Fruit fly (Drosophila melanogaster) whole organism, wandering third instar larva: ENCODE data around the gene CG13876.
A peak's percentile ranks its signal among the peaks of the same experiment; 100 is the strongest.

ENCODE experiments used
- CG32264 ChIP-seq: fragments of 200-800 bp; sonication (Bioruptor generic); optimal IDR thresholded peaks from 2 replicates; lab custom pipeline; 2016; ENCODE audit warnings: missing biosample characterization, missing genetic modification characterization
- CG9705 ChIP-seq: fragments of 200-800 bp; sonication (Bioruptor generic); optimal IDR thresholded peaks from 2 replicates; lab custom pipeline; 2018; ENCODE audit warnings: missing biosample characterization, mild to moderate bottlenecking, missing genetic modification characterization
- Dif ChIP-seq: fragments of 200-275, 200-300 bp; sonication (Bioruptor generic); optimal IDR thresholded peaks from 2 replicates; lab custom pipeline; 2018; ENCODE audit warnings: missing biosample characterization, missing genetic modification characterization; ENCODE audit not compliant: partially characterized antibody
- GATAd ChIP-seq: sonication (Bioruptor generic); optimal IDR thresholded peaks from 2 replicates; lab custom pipeline; 2016; ENCODE audit warnings: missing biosample characterization, missing genetic modification characterization
- Hnf4 ChIP-seq: fragments of 200-800 bp; sonication (Bioruptor generic); optimal IDR thresholded peaks from 2 replicates; lab custom pipeline; 2016; ENCODE audit warnings: missing biosample characterization, mild to moderate bottlenecking, missing genetic modification characterization
- Hr78 ChIP-seq: fragments of >200 bp; optimal IDR thresholded peaks from 2 replicates; lab custom pipeline; 2017; ENCODE audit warnings: missing biosample characterization, missing genetic modification characterization
- Hr83 ChIP-seq: fragments of 200-300 bp; sonication (Bioruptor generic); optimal IDR thresholded peaks from 2 replicates; lab custom pipeline; 2016; ENCODE audit warnings: missing biosample characterization, mild to moderate bottlenecking, missing genetic modification characterization, moderate library complexity; ENCODE audit not compliant: poor library complexity, severe bottlenecking
- Jra ChIP-seq: sonication (Bioruptor generic); optimal IDR thresholded peaks from 2 replicates; lab custom pipeline; 2016; ENCODE audit warnings: missing biosample characterization, missing genetic modification characterization
- Mio ChIP-seq: sonication (Bioruptor generic); optimal IDR thresholded peaks from 2 replicates; lab custom pipeline; 2016; ENCODE audit warnings: missing biosample characterization, missing genetic modification characterization
- Myc ChIP-seq: fragments of >200 bp; optimal IDR thresholded peaks from 2 replicates; lab custom pipeline; 2017
- N ChIP-seq: fragments of >200 bp; optimal IDR thresholded peaks from 2 replicates; lab custom pipeline; 2018; ENCODE audit warnings: missing biosample characterization, missing external identifiers, missing genetic modification characterization
- OdsH ChIP-seq: fragments of 200-800 bp; sonication (Bioruptor generic); optimal IDR thresholded peaks from 2 replicates; lab custom pipeline; 2016; ENCODE audit warnings: missing biosample characterization, mild to moderate bottlenecking, missing genetic modification characterization
- Rel ChIP-seq, 2 experiments: fragments of 200-800 bp; sonication (Bioruptor generic) in 1 of 2; optimal IDR thresholded peaks; 2 replicates in 1 of 2; 3 replicates in 1 of 2; lab custom pipeline; 2016 to 2019; ENCODE audit warnings: mild to moderate bottlenecking in 2 of 2, missing biosample characterization in 2 of 2, missing genetic modification characterization in 2 of 2, moderate library complexity in 1 of 2
- Sp1 ChIP-seq: fragments of 200-800 bp; sonication (Bioruptor generic); optimal IDR thresholded peaks from 3 replicates; lab custom pipeline; 2019; ENCODE audit warnings: missing biosample characterization, mild to moderate bottlenecking, missing genetic modification characterization, moderate library complexity
- Vsx2 ChIP-seq: fragments of 200-300, 225-300 bp; sonication (Bioruptor generic); optimal IDR thresholded peaks from 2 replicates; lab custom pipeline; 2018; ENCODE audit warnings: missing biosample characterization, missing genetic modification characterization; ENCODE audit not compliant: partially characterized antibody
- brk ChIP-seq: fragments of 200-800 bp; sonication (Bioruptor generic); optimal IDR thresholded peaks from 2 replicates; lab custom pipeline; 2016; ENCODE audit warnings: missing biosample characterization, mild to moderate bottlenecking, missing genetic modification characterization
- dmrt93B ChIP-seq: fragments of 200-800 bp; sonication (Bioruptor generic); optimal IDR thresholded peaks from 2 replicates; lab custom pipeline; 2018; ENCODE audit warnings: missing biosample characterization, mild to moderate bottlenecking, missing genetic modification characterization
- ey ChIP-seq: fragments of 200-800 bp; sonication (Bioruptor generic); optimal IDR thresholded peaks from 2 replicates; lab custom pipeline; 2016; ENCODE audit warnings: missing biosample characterization, missing genetic modification characterization
- foxo ChIP-seq, 2 experiments: fragments of 200-800 bp; sonication (Bioruptor generic); optimal IDR thresholded peaks; 2 replicates in 1 of 2; 3 replicates in 1 of 2; lab custom pipeline; 2016 to 2017; ENCODE audit warnings: missing biosample characterization in 2 of 2, missing genetic modification characterization in 2 of 2
- fru ChIP-seq: fragments of 200-800 bp; sonication (Bioruptor generic); optimal IDR thresholded peaks from 3 replicates; lab custom pipeline; 2016; ENCODE audit warnings: missing biosample characterization, mild to moderate bottlenecking, missing genetic modification characterization
- h ChIP-seq: fragments of 200-800 bp; sonication (Bioruptor generic); optimal IDR thresholded peaks from 3 replicates; lab custom pipeline; 2016; ENCODE audit warnings: missing biosample characterization, mild to moderate bottlenecking, missing genetic modification characterization
- jim ChIP-seq: fragments of 175-275, 200-325 bp; sonication (Bioruptor generic); optimal IDR thresholded peaks from 2 replicates; lab custom pipeline; 2016; ENCODE audit warnings: missing biosample characterization, mild to moderate bottlenecking, missing genetic modification characterization
- lola ChIP-seq: fragments of >200 bp; optimal IDR thresholded peaks from 2 replicates; lab custom pipeline; 2017; ENCODE audit warnings: missing biosample characterization, missing genetic modification characterization
- pan ChIP-seq: fragments of >200 bp; optimal IDR thresholded peaks from 2 replicates; lab custom pipeline; 2017
- psq ChIP-seq: fragments of 200-800 bp; sonication (Bioruptor generic); optimal IDR thresholded peaks from 3 replicates; lab custom pipeline; 2017; ENCODE audit warnings: missing biosample characterization, mild to moderate bottlenecking, missing genetic modification characterization, moderate library complexity
- sv ChIP-seq: fragments of 200-800 bp; sonication (Bioruptor generic); optimal IDR thresholded peaks from 3 replicates; lab custom pipeline; 2016; ENCODE audit warnings: missing biosample characterization, missing genetic modification characterization
- tai ChIP-seq: sonication (Bioruptor generic); optimal IDR thresholded peaks from 2 replicates; lab custom pipeline; 2016; ENCODE audit warnings: missing biosample characterization, missing genetic modification characterization

Gene CG13876

dm6 chr3L:246644-247199 is 40.8 kb downstream of the CG13876 start:
- TF ChIP-seq ey (GFP tag; lab: Kevin White, UChicago) (peak; percentile 11), foxo (GFP tag; optimal IDR thresholded peaks at IDR 0.05; lab: Kevin White, UChicago) (no peak), Vsx2 (GFP tag; lab: Kevin White, UChicago) (peak; percentile 63), psq (GFP tag; lab: Kevin White, UChicago) (peak; percentile 12), brk (no peak), OdsH (GFP tag; lab: Kevin White, UChicago) (peak; percentile 27), Rel (GFP tag; optimal IDR thresholded peaks at IDR 0.05; lab: Kevin White, UChicago) (no peak), Rel (tag; optimal IDR thresholded peaks at IDR 0.05; lab: Kevin White, UChicago) (no peak), Dif (peak; percentile 68), Mio (GFP tag; lab: Kevin White, UChicago) (no peak), h (GFP tag; lab: Kevin White, UChicago) (no peak), Hnf4 (GFP tag; lab: Kevin White, UChicago) (peak; percentile 39), CG32264 (peak; percentile 9), CG9705 (GFP tag; lab: Kevin White, UChicago) (peak; percentile 30), Hr83 (GFP tag; lab: Kevin White, UChicago) (peak; percentile 57), tai (GFP tag; lab: Kevin White, UChicago) (peak; percentile 42), Myc (lab: Kevin White, UChicago) (no peak), sv (GFP tag; lab: Kevin White, UChicago) (peak; percentile 20)
- TF ChIP-seq, all 38 proteins: peak for 11

DNA sequence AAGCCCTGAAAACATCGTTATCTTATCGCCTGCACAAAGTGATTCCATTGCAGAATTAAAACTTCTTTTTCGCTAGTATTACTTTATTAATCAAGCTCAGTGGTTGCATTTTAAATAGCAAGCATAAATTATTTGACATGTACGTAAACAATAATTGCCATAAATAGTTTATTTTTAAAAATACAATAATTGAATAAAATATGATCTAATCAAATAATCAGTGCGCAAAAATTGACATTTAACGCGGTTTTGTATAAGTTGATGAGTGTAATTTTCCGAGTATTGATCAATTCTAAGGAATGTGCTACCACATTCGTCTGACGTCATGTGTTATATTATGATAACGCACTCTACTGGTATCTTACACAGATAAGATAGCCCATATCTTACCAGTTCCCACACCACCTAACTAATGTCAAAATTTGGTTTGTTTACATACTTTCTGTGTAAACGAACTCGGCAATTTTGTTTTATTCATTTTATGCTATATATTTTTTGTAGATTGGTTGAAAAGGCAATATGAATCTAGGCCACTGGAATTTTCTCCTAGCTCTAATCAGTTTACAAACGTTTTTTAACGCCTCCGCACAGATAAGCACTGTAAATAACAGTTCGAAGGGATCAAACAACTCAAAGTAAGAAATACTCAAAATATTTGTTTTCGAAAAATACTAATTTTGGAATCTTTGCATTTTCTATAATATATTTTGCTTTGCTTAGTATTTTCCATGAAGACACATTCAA is 41.7 kb downstream of the CG13876 start, which contains the start of gene mthl14:
TSS of gene mthl14 (plus strand) at position 10 of the 744 bp plus-strand sequence.
- TF ChIP-seq jim (GFP tag; lab: Kevin White, UChicago), result no peak
- no peak for TF ChIP-seq Hr78 (GFP tag; lab: Kevin White, UChicago)
- TF ChIP-seq OdsH (GFP tag; lab: Kevin White, UChicago), result no peak
- no peak for TF ChIP-seq Rel (GFP tag; optimal IDR thresholded peaks at IDR 0.05; lab: Kevin White, UChicago)
- TF ChIP-seq Rel (tag; optimal IDR thresholded peaks at IDR 0.05; lab: Kevin White, UChicago), result no peak
- TF ChIP-seq h (GFP tag; lab: Kevin White, UChicago), result no peak
- TF ChIP-seq pan (lab: Kevin White, UChicago), result no peak
- TF ChIP-seq fru (GFP tag; lab: Kevin White, UChicago), result no peak
- no peak for TF ChIP-seq GATAd (GFP tag; lab: Kevin White, UChicago)
- TF ChIP-seq lola (GFP tag; lab: Kevin White, UChicago), result no peak
- TF ChIP-seq Myc (lab: Kevin White, UChicago), result no peak
- no peak for TF ChIP-seq N (GFP tag; lab: Kevin White, UChicago)
- no peak for TF ChIP-seq Jra (GFP tag; lab: Kevin White, UChicago)
- TF ChIP-seq psq (GFP tag; lab: Kevin White, UChicago), result no peak
- no peak for TF ChIP-seq foxo (GFP tag; optimal IDR thresholded peaks at IDR 0.05; lab: Kevin White, UChicago)

DNA sequence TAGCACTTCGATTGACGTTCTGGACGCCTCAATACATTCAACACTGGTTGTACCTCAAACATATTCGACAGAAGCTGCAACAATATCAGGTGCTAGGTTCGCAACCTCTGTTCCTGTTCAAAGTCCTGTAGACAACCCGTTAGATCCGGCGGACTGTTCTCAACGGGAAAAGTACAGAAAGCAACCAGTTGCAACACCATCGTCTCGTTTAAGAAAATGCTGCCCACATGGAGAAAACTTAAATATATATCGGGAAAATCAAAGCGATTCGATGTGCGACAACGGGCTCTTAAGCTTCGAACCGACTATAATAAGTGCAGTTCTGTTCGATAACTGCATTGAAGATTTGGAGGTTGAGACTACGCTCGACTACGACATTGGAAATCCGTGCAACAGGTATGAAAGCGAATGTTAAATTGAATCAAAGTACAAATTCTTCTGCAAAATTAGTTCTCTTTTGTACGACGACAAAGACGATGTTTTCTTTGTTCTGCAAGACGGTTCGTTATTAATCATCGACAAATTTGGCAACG is 42.4 kb downstream of the CG13876 start:
- TF ChIP-seq h (GFP tag; lab: Kevin White, UChicago) (no peak), dmrt93B (no peak), psq (GFP tag; lab: Kevin White, UChicago) (no peak), Jra (GFP tag; lab: Kevin White, UChicago) (no peak), Rel (GFP tag; optimal IDR thresholded peaks at IDR 0.05; lab: Kevin White, UChicago) (no peak), Rel (tag; optimal IDR thresholded peaks at IDR 0.05; lab: Kevin White, UChicago) (no peak), Sp1 (GFP tag; lab: Kevin White, UChicago) (no peak)
